Fruit fly (Drosophila melanogaster) whole organism, wandering third instar larva: ENCODE results near the gene CG18480.

Source experiments
- Abd-B ChIP-seq: fragments of >200 bp; optimal IDR thresholded peaks from 2 replicates; lab custom pipeline; 2017; ENCODE audit warnings: missing biosample characterization, missing genetic modification characterization
- CG32264 ChIP-seq: fragments of 200-800 bp; sonication (Bioruptor generic); optimal IDR thresholded peaks from 2 replicates; lab custom pipeline; 2016; ENCODE audit warnings: missing biosample characterization, missing genetic modification characterization
- CG9705 ChIP-seq: fragments of 200-800 bp; sonication (Bioruptor generic); optimal IDR thresholded peaks from 2 replicates; lab custom pipeline; 2018; ENCODE audit warnings: missing biosample characterization, mild to moderate bottlenecking, missing genetic modification characterization
- CrebA ChIP-seq: fragments of 200-800 bp; sonication (Bioruptor generic); optimal IDR thresholded peaks from 2 replicates; lab custom pipeline; 2016; ENCODE audit warnings: missing biosample characterization, mild to moderate bottlenecking, missing genetic modification characterization, borderline replicate concordance
- Dfd ChIP-seq: fragments of >200 bp; optimal IDR thresholded peaks from 2 replicates; lab custom pipeline; 2017; ENCODE audit warnings: missing biosample characterization, missing genetic modification characterization
- Dif ChIP-seq: fragments of 200-275, 200-300 bp; sonication (Bioruptor generic); optimal IDR thresholded peaks from 2 replicates; lab custom pipeline; 2018; ENCODE audit warnings: missing biosample characterization, missing genetic modification characterization; ENCODE audit not compliant: partially characterized antibody
- GATAd ChIP-seq: sonication (Bioruptor generic); optimal IDR thresholded peaks from 2 replicates; lab custom pipeline; 2016; ENCODE audit warnings: missing biosample characterization, missing genetic modification characterization
- HLH106 ChIP-seq: fragments of 200-800 bp; optimal IDR thresholded peaks from 3 replicates; lab custom pipeline; 2019; ENCODE audit warnings: missing biosample characterization, mild to moderate bottlenecking, missing genetic modification characterization, moderate library complexity
- Hnf4 ChIP-seq: fragments of 200-800 bp; sonication (Bioruptor generic); optimal IDR thresholded peaks from 2 replicates; lab custom pipeline; 2016; ENCODE audit warnings: missing biosample characterization, mild to moderate bottlenecking, missing genetic modification characterization
- Hr78 ChIP-seq: fragments of >200 bp; optimal IDR thresholded peaks from 2 replicates; lab custom pipeline; 2017; ENCODE audit warnings: missing biosample characterization, missing genetic modification characterization
- Hr83 ChIP-seq: fragments of 200-300 bp; sonication (Bioruptor generic); optimal IDR thresholded peaks from 2 replicates; lab custom pipeline; 2016; ENCODE audit warnings: missing biosample characterization, mild to moderate bottlenecking, missing genetic modification characterization, moderate library complexity; ENCODE audit not compliant: poor library complexity, severe bottlenecking
- Jra ChIP-seq: sonication (Bioruptor generic); optimal IDR thresholded peaks from 2 replicates; lab custom pipeline; 2016; ENCODE audit warnings: missing biosample characterization, missing genetic modification characterization
- Mio ChIP-seq: sonication (Bioruptor generic); optimal IDR thresholded peaks from 2 replicates; lab custom pipeline; 2016; ENCODE audit warnings: missing biosample characterization, missing genetic modification characterization
- Myc ChIP-seq: fragments of >200 bp; optimal IDR thresholded peaks from 2 replicates; lab custom pipeline; 2017
- N ChIP-seq: fragments of >200 bp; optimal IDR thresholded peaks from 2 replicates; lab custom pipeline; 2018; ENCODE audit warnings: missing biosample characterization, missing external identifiers, missing genetic modification characterization
- OdsH ChIP-seq: fragments of 200-800 bp; sonication (Bioruptor generic); optimal IDR thresholded peaks from 2 replicates; lab custom pipeline; 2016; ENCODE audit warnings: missing biosample characterization, mild to moderate bottlenecking, missing genetic modification characterization
- Rel ChIP-seq, 2 experiments: fragments of 200-800 bp; sonication (Bioruptor generic) in 1 of 2; optimal IDR thresholded peaks; 2 replicates in 1 of 2; 3 replicates in 1 of 2; lab custom pipeline; 2016 to 2019; ENCODE audit warnings: mild to moderate bottlenecking in 2 of 2, missing biosample characterization in 2 of 2, missing genetic modification characterization in 2 of 2, moderate library complexity in 1 of 2
- Sp1 ChIP-seq: fragments of 200-800 bp; sonication (Bioruptor generic); optimal IDR thresholded peaks from 3 replicates; lab custom pipeline; 2019; ENCODE audit warnings: missing biosample characterization, mild to moderate bottlenecking, missing genetic modification characterization, moderate library complexity
- Vsx2 ChIP-seq: fragments of 200-300, 225-300 bp; sonication (Bioruptor generic); optimal IDR thresholded peaks from 2 replicates; lab custom pipeline; 2018; ENCODE audit warnings: missing biosample characterization, missing genetic modification characterization; ENCODE audit not compliant: partially characterized antibody
- br ChIP-seq: fragments of 200-800 bp; sonication (Bioruptor generic); optimal IDR thresholded peaks from 2 replicates; lab custom pipeline; 2016; ENCODE audit warnings: missing biosample characterization, missing genetic modification characterization
- brk ChIP-seq: fragments of 200-800 bp; sonication (Bioruptor generic); optimal IDR thresholded peaks from 2 replicates; lab custom pipeline; 2016; ENCODE audit warnings: missing biosample characterization, mild to moderate bottlenecking, missing genetic modification characterization
- dl ChIP-seq, 2 experiments: fragments of 175-275, 200-275 bp in 1 of 2; fragments of 200-275 bp in 1 of 2; sonication (Bioruptor generic); optimal IDR thresholded peaks; lab custom pipeline; 2018; ENCODE audit warnings: mild to moderate bottlenecking in 2 of 2, missing biosample characterization in 2 of 2, missing genetic modification characterization in 2 of 2, moderate library complexity in 2 of 2; ENCODE audit not compliant: partially characterized antibody in 2 of 2, insufficient read depth in 1 of 2
- dmrt93B ChIP-seq: fragments of 200-800 bp; sonication (Bioruptor generic); optimal IDR thresholded peaks from 2 replicates; lab custom pipeline; 2018; ENCODE audit warnings: missing biosample characterization, mild to moderate bottlenecking, missing genetic modification characterization
- dsf ChIP-seq: sonication (Bioruptor generic); optimal IDR thresholded peaks from 2 replicates; lab custom pipeline; 2016; ENCODE audit warnings: missing biosample characterization, missing genetic modification characterization, borderline replicate concordance
- ey ChIP-seq: fragments of 200-800 bp; sonication (Bioruptor generic); optimal IDR thresholded peaks from 2 replicates; lab custom pipeline; 2016; ENCODE audit warnings: missing biosample characterization, missing genetic modification characterization
- foxo ChIP-seq, 2 experiments: fragments of 200-800 bp; sonication (Bioruptor generic); optimal IDR thresholded peaks; 2 replicates in 1 of 2; 3 replicates in 1 of 2; lab custom pipeline; 2016 to 2017; ENCODE audit warnings: missing biosample characterization in 2 of 2, missing genetic modification characterization in 2 of 2
- fru ChIP-seq: fragments of 200-800 bp; sonication (Bioruptor generic); optimal IDR thresholded peaks from 3 replicates; lab custom pipeline; 2016; ENCODE audit warnings: missing biosample characterization, mild to moderate bottlenecking, missing genetic modification characterization
- h ChIP-seq: fragments of 200-800 bp; sonication (Bioruptor generic); optimal IDR thresholded peaks from 3 replicates; lab custom pipeline; 2016; ENCODE audit warnings: missing biosample characterization, mild to moderate bottlenecking, missing genetic modification characterization
- jim ChIP-seq: fragments of 175-275, 200-325 bp; sonication (Bioruptor generic); optimal IDR thresholded peaks from 2 replicates; lab custom pipeline; 2016; ENCODE audit warnings: missing biosample characterization, mild to moderate bottlenecking, missing genetic modification characterization
- lola ChIP-seq: fragments of >200 bp; optimal IDR thresholded peaks from 2 replicates; lab custom pipeline; 2017; ENCODE audit warnings: missing biosample characterization, missing genetic modification characterization
- pan ChIP-seq: fragments of >200 bp; optimal IDR thresholded peaks from 2 replicates; lab custom pipeline; 2017
- psq ChIP-seq: fragments of 200-800 bp; sonication (Bioruptor generic); optimal IDR thresholded peaks from 3 replicates; lab custom pipeline; 2017; ENCODE audit warnings: missing biosample characterization, mild to moderate bottlenecking, missing genetic modification characterization, moderate library complexity
- rgr ChIP-seq: fragments of 200-800 bp; sonication (Bioruptor generic); optimal IDR thresholded peaks from 3 replicates; lab custom pipeline; 2016; ENCODE audit warnings: missing biosample characterization, mild to moderate bottlenecking, missing genetic modification characterization
- sage ChIP-seq: fragments of 200-800 bp; sonication (Bioruptor generic); optimal IDR thresholded peaks from 2 replicates; lab custom pipeline; 2016; ENCODE audit warnings: missing biosample characterization, mild to moderate bottlenecking, missing genetic modification characterization
- sv ChIP-seq: fragments of 200-800 bp; sonication (Bioruptor generic); optimal IDR thresholded peaks from 3 replicates; lab custom pipeline; 2016; ENCODE audit warnings: missing biosample characterization, missing genetic modification characterization
- tai ChIP-seq: sonication (Bioruptor generic); optimal IDR thresholded peaks from 2 replicates; lab custom pipeline; 2016; ENCODE audit warnings: missing biosample characterization, missing genetic modification characterization
- usp ChIP-seq: fragments of >200 bp; optimal IDR thresholded peaks from 2 replicates; lab custom pipeline; 2017; ENCODE audit warnings: missing biosample characterization, missing genetic modification characterization
- woc ChIP-seq: sonication (Bioruptor generic); optimal IDR thresholded peaks from 2 replicates; lab custom pipeline; 2016; ENCODE audit warnings: missing biosample characterization, mild to moderate bottlenecking, missing genetic modification characterization

The CG18480 gene

dm6 chr2L:15629596-15630168 is at the start of gene CG18480:
Gene CG18480 (plus strand): TSS chr2L:15630002.
- no peak for TF ChIP-seq sage
- TF ChIP-seq jim, result no peak
- peak; percentile 57 for TF ChIP-seq Hnf4 (GFP tag; lab: Kevin White, UChicago)
- TF ChIP-seq Hr78 (GFP tag; lab: Kevin White, UChicago), result no peak
- TF ChIP-seq CG32264 (GFP tag; lab: Kevin White, UChicago), result no peak
- peak; percentile 79 for TF ChIP-seq h (GFP tag; lab: Kevin White, UChicago)
- TF ChIP-seq fru (GFP tag; lab: Kevin White, UChicago), result peak; percentile 74
- peak; percentile 48 for TF ChIP-seq woc (GFP tag; lab: Kevin White, UChicago)
- no peak for TF ChIP-seq dsf (GFP tag; lab: Kevin White, UChicago)
- peak; percentile 16 for TF ChIP-seq tai
- no peak for TF ChIP-seq usp (GFP tag; lab: Kevin White, UChicago)
- peak; percentile 66 for TF ChIP-seq br (GFP tag; lab: Kevin White, UChicago)
- peak; percentile 58 for TF ChIP-seq brk (GFP tag; lab: Kevin White, UChicago)
- no peak for TF ChIP-seq Dif (GFP tag; lab: Kevin White, UChicago)
- TF ChIP-seq Vsx2 (GFP tag; lab: Kevin White, UChicago), result no peak
- no peak for TF ChIP-seq Dfd (GFP tag; lab: Kevin White, UChicago)
- TF ChIP-seq CrebA (GFP tag; lab: Kevin White, UChicago), result no peak
- peak; percentile 35 for TF ChIP-seq Hr83 (GFP tag; lab: Kevin White, UChicago)
- TF ChIP-seq Mio (GFP tag; lab: Kevin White, UChicago), result no peak
- no peak for TF ChIP-seq pan (lab: Kevin White, UChicago)
- no peak for TF ChIP-seq GATAd (GFP tag; lab: Kevin White, UChicago)
- TF ChIP-seq N (GFP tag; lab: Kevin White, UChicago), result no peak
- peak; percentile 54 for TF ChIP-seq HLH106
- no peak for TF ChIP-seq Myc
- peak; percentile 68 for TF ChIP-seq ey (GFP tag; lab: Kevin White, UChicago)
- TF ChIP-seq Abd-B (GFP tag; lab: Kevin White, UChicago), result no peak
- peak; percentile 6 for TF ChIP-seq dmrt93B (GFP tag; lab: Kevin White, UChicago)
- no peak for TF ChIP-seq Rel (GFP tag; optimal IDR thresholded peaks at IDR 0.05; lab: Kevin White, UChicago)
- no peak for TF ChIP-seq Rel (tag; optimal IDR thresholded peaks at IDR 0.05; lab: Kevin White, UChicago)
- TF ChIP-seq Sp1 (GFP tag; lab: Kevin White, UChicago), result peak; percentile 48
- TF ChIP-seq OdsH, result peak; percentile 59
- no peak for TF ChIP-seq psq (GFP tag; lab: Kevin White, UChicago)
- peak; percentile 64 for TF ChIP-seq Jra (GFP tag; lab: Kevin White, UChicago)
- no peak for TF ChIP-seq CG9705 (GFP tag; lab: Kevin White, UChicago)
- no peak for TF ChIP-seq lola
- TF ChIP-seq rgr, result peak; percentile 76
- TF ChIP-seq dl (GFP tag; optimal IDR thresholded peaks at IDR 0.05; lab: Kevin White, UChicago; ENCODE audit: insufficient read depth in 1 of 2, partially characterized antibody in 2 of 2), result no peak
- no peak for TF ChIP-seq sv (GFP tag; lab: Kevin White, UChicago)
- peak in 1 of 2 experiments; percentile 82 for TF ChIP-seq foxo (GFP tag; optimal IDR thresholded peaks at IDR 0.05; lab: Kevin White, UChicago)

- peak; percentile 84 for TF ChIP-seq Vsx2 (GFP tag; lab: Kevin White, UChicago)
- TF ChIP-seq GATAd (GFP tag; lab: Kevin White, UChicago), result no peak
- TF ChIP-seq Myc, result peak; percentile 24
- no peak for TF ChIP-seq psq (GFP tag; lab: Kevin White, UChicago)
These were observed 20.7 kb upstream of the CG18480 start for dm6 chr2L:15609139-15609538.
